Fruit fly (Drosophila melanogaster) whole organism, embryonic: ENCODE measurements around the gene CG15382.

Experiments used
- Adf1 ChIP-seq: fragments of 200-800 bp; sonication (Bioruptor generic); IDR thresholded peaks from 2 replicates; pipeline ENCODE4 v1.3.6; 2022; ENCODE audit warnings: missing biosample characterization, missing genetic modification characterization
- Atf-2 ChIP-seq: fragments of 200-800 bp; sonication (Bioruptor generic); optimal IDR thresholded peaks from 2 replicates; lab custom pipeline; 2016; ENCODE audit warnings: missing biosample characterization, missing genetic modification characterization
- CG13296 ChIP-seq: fragments of 200-800 bp; sonication (Bioruptor generic); optimal IDR thresholded peaks from 3 replicates; lab custom pipeline; 2018; ENCODE audit warnings: missing biosample characterization, mild to moderate bottlenecking, missing genetic modification characterization
- CG14050 ChIP-seq: fragments of 200-800 bp; sonication (Bioruptor generic); IDR thresholded peaks from 3 replicates; pipeline ENCODE4 v1.3.6; 2022; ENCODE audit warnings: missing biosample characterization, missing genetic modification characterization
- CG15601 ChIP-seq: fragments of 200-800 bp; sonication (Bioruptor generic); optimal IDR thresholded peaks from 3 replicates; lab custom pipeline; 2019; ENCODE audit warnings: missing biosample characterization, mild to moderate bottlenecking, missing genetic modification characterization, moderate library complexity
- CG16813 ChIP-seq: fragments of 200-800 bp; sonication (Bioruptor generic); IDR thresholded peaks from 3 replicates; pipeline ENCODE4 v1.3.6; 2022; ENCODE audit warnings: missing biosample characterization, missing genetic modification characterization; ENCODE audit not compliant: partially characterized antibody
- CG17361 ChIP-seq: fragments of 200-800 bp; sonication (Bioruptor generic); IDR thresholded peaks from 3 replicates; pipeline ENCODE4 v1.3.6; 2022; ENCODE audit warnings: missing biosample characterization, missing genetic modification characterization
- CG2202 ChIP-seq: fragments of 200-800 bp; sonication (Bioruptor generic); optimal IDR thresholded peaks from 2 replicates; lab custom pipeline; 2018; ENCODE audit warnings: missing biosample characterization, mild to moderate bottlenecking, missing genetic modification characterization
- CG33557 ChIP-seq: fragments of 200-800 bp; sonication (Bioruptor generic); optimal IDR thresholded peaks from 2 replicates; lab custom pipeline; 2019; ENCODE audit warnings: missing biosample characterization, mild to moderate bottlenecking, missing genetic modification characterization, moderate library complexity
- CG43689 ChIP-seq: fragments of 200-800 bp; sonication (Bioruptor generic); IDR thresholded peaks from 2 replicates; pipeline ENCODE4 v1.3.6; 2022; ENCODE audit warnings: missing biosample characterization, missing genetic modification characterization
- CG6683 ChIP-seq: fragments of 200-800 bp; sonication (Bioruptor generic); optimal IDR thresholded peaks from 2 replicates; lab custom pipeline; 2017; ENCODE audit warnings: missing biosample characterization, mild to moderate bottlenecking, missing genetic modification characterization, missing genetic modification reagents
- CG6854 ChIP-seq: fragments of 200-800 bp; sonication (Bioruptor generic); optimal IDR thresholded peaks from 3 replicates; lab custom pipeline; 2017; ENCODE audit warnings: missing biosample characterization, mild to moderate bottlenecking, missing genetic modification characterization
- CG7786 ChIP-seq: fragments of 200-800 bp; sonication (Bioruptor generic); optimal IDR thresholded peaks from 2 replicates; lab custom pipeline; 2016; ENCODE audit warnings: missing biosample characterization, missing genetic modification characterization
- CG7928 ChIP-seq: fragments of 200-800 bp; sonication (Bioruptor generic); optimal IDR thresholded peaks from 2 replicates; lab custom pipeline; 2017; ENCODE audit warnings: missing biosample characterization, mild to moderate bottlenecking, missing genetic modification characterization
- CG7987 ChIP-seq: fragments of 200-800 bp; sonication (Bioruptor generic); optimal IDR thresholded peaks from 2 replicates; lab custom pipeline; 2018; ENCODE audit warnings: missing biosample characterization, mild to moderate bottlenecking, missing genetic modification characterization, moderate library complexity
- CG9215 ChIP-seq: fragments of 200-800 bp; sonication (Bioruptor generic); IDR thresholded peaks from 2 replicates; pipeline ENCODE4 v1.3.6; 2022; ENCODE audit warnings: missing biosample characterization, missing genetic modification characterization
- CkIIα-i1 ChIP-seq: fragments of 200-800 bp; sonication (Bioruptor generic); IDR thresholded peaks from 2 replicates; pipeline ENCODE4 v1.3.6; 2022; ENCODE audit warnings: missing biosample characterization, missing genetic modification characterization
- D19A ChIP-seq: fragments of 200-800 bp; optimal IDR thresholded peaks from 3 replicates; lab custom pipeline; 2019; ENCODE audit warnings: missing biosample characterization, mild to moderate bottlenecking, missing genetic modification characterization, moderate library complexity
- Dad ChIP-seq: fragments of 200-800 bp; sonication (Bioruptor generic); optimal IDR thresholded peaks from 3 replicates; lab custom pipeline; 2016; ENCODE audit warnings: missing biosample characterization, missing genetic modification characterization
- Dref ChIP-seq: fragments of 200-800 bp; sonication (Bioruptor generic); IDR thresholded peaks from 2 replicates; pipeline ENCODE4 v1.3.6; 2022; ENCODE audit warnings: missing biosample characterization, missing genetic modification characterization
- E2f1 ChIP-seq: fragments of 200-800 bp; sonication (Bioruptor generic); IDR thresholded peaks from 2 replicates; pipeline ENCODE4 v1.3.6; 2022; ENCODE audit warnings: missing biosample characterization, missing genetic modification characterization
- Elba2 ChIP-seq: fragments of 200-800 bp; sonication (Bioruptor generic); optimal IDR thresholded peaks from 3 replicates; lab custom pipeline; 2016; ENCODE audit warnings: missing biosample characterization, missing genetic modification characterization
- Fer2 ChIP-seq: fragments of 200-800 bp; sonication (Bioruptor generic); optimal IDR thresholded peaks from 2 replicates; lab custom pipeline; 2018; ENCODE audit warnings: missing biosample characterization, mild to moderate bottlenecking, missing genetic modification characterization, moderate library complexity
- H2.0 ChIP-seq: fragments of 200-800 bp; sonication (Bioruptor generic); IDR thresholded peaks from 2 replicates; pipeline ENCODE4 v1.3.6; 2022; ENCODE audit warnings: missing biosample characterization, missing genetic modification characterization
- Hmr ChIP-seq: fragments of 200-800 bp; sonication (Bioruptor generic); optimal IDR thresholded peaks from 3 replicates; lab custom pipeline; 2017; ENCODE audit warnings: mild to moderate bottlenecking, missing biosample characterization, missing genetic modification reagents, missing genetic modification characterization
- Hr51 ChIP-seq, 2 experiments: fragments of 200-800 bp; sonication (Bioruptor generic); optimal IDR thresholded peaks; 2 replicates in 1 of 2; 3 replicates in 1 of 2; lab custom pipeline; 2016 to 2018; ENCODE audit warnings: missing biosample characterization in 2 of 2, missing genetic modification characterization in 2 of 2, mild to moderate bottlenecking in 1 of 2, moderate library complexity in 1 of 2
- MTF-1 ChIP-seq: fragments of 200-800 bp; sonication (Bioruptor generic); optimal IDR thresholded peaks from 2 replicates; lab custom pipeline; 2018; ENCODE audit warnings: missing biosample characterization, mild to moderate bottlenecking, missing genetic modification characterization, borderline replicate concordance
- Mad ChIP-seq: fragments of 200-800 bp; sonication (Bioruptor generic); optimal IDR thresholded peaks from 2 replicates; lab custom pipeline; 2016; ENCODE audit warnings: missing biosample characterization, missing genetic modification characterization
- Med ChIP-seq: fragments of 200-800 bp; sonication (Bioruptor generic); peaks from one replicate; lab custom pipeline; 2016; ENCODE audit warnings: missing biosample characterization, missing genetic modification characterization, mild to moderate bottlenecking, inconsistent platforms, moderate library complexity
- Myb ChIP-seq: fragments of 200-800 bp; sonication (Bioruptor generic); optimal IDR thresholded peaks from 2 replicates; lab custom pipeline; 2016; ENCODE audit warnings: missing biosample characterization, missing genetic modification characterization
- PHDP ChIP-seq: fragments of 200-800 bp; sonication (Bioruptor generic); optimal IDR thresholded peaks from 3 replicates; lab custom pipeline; 2018; ENCODE audit warnings: missing biosample characterization, mild to moderate bottlenecking, missing genetic modification characterization, moderate library complexity
- Sry-β ChIP-seq: fragments of 200-800 bp; sonication (Bioruptor generic); optimal IDR thresholded peaks from 2 replicates; lab custom pipeline; 2018; ENCODE audit warnings: missing biosample characterization, mild to moderate bottlenecking, missing genetic modification characterization, moderate library complexity
- Usf ChIP-seq: fragments of 200-800 bp; sonication (Bioruptor generic); optimal IDR thresholded peaks from 2 replicates; lab custom pipeline; 2017; ENCODE audit warnings: missing genotype, missing biosample characterization, missing genetic modification characterization
- amos ChIP-seq: fragments of 200-800 bp; sonication (Bioruptor generic); IDR thresholded peaks from 2 replicates; pipeline ENCODE4 v1.3.6; 2022; ENCODE audit warnings: missing biosample characterization, missing genetic modification characterization; ENCODE audit not compliant: partially characterized antibody
- aop ChIP-seq: fragments of 200-800 bp; sonication (Bioruptor generic); IDR thresholded peaks from 2 replicates; pipeline ENCODE4 v1.3.6; 2022; ENCODE audit warnings: missing biosample characterization, missing genetic modification characterization
- ara ChIP-seq: fragments of 200-800 bp; sonication (Bioruptor generic); IDR thresholded peaks from 2 replicates; pipeline ENCODE4 v1.3.6; 2022; ENCODE audit warnings: missing biosample characterization, missing genetic modification characterization
- bigmax ChIP-seq: fragments of 200-800 bp; sonication (Bioruptor generic); optimal IDR thresholded peaks from 2 replicates; lab custom pipeline; 2018; ENCODE audit warnings: missing biosample characterization, mild to moderate bottlenecking, missing genetic modification characterization
- cas ChIP-seq: fragments of 200-800 bp; sonication (Bioruptor generic); IDR thresholded peaks from 2 replicates; pipeline ENCODE4 v1.3.6; 2022; ENCODE audit warnings: missing biosample characterization, missing genetic modification characterization
- dimm ChIP-seq: fragments of 200-800 bp; sonication (Bioruptor generic); IDR thresholded peaks from 2 replicates; pipeline ENCODE4 v1.3.6; 2022; ENCODE audit warnings: missing biosample characterization, missing genetic modification characterization
- eve ChIP-seq, 2 experiments: fragments of >200 bp; optimal IDR thresholded peaks; 2 replicates each; lab custom pipeline; 2017; ENCODE audit warnings: missing biosample characterization in 2 of 2, missing genetic modification characterization in 2 of 2
- gfzf ChIP-seq: fragments of 200-800 bp; sonication (Bioruptor generic); optimal IDR thresholded peaks from 2 replicates; lab custom pipeline; 2016; ENCODE audit warnings: missing biosample characterization, mild to moderate bottlenecking, missing genetic modification characterization, moderate library complexity
- lmd ChIP-seq: fragments of 200-800 bp; sonication (Bioruptor generic); IDR thresholded peaks from 2 replicates; pipeline ENCODE4 v1.3.6; 2022; ENCODE audit warnings: missing biosample characterization, missing genetic modification characterization
- nmo ChIP-seq: fragments of 200-800 bp; sonication (Bioruptor generic); optimal IDR thresholded peaks from 2 replicates; lab custom pipeline; 2018; ENCODE audit warnings: missing biosample characterization, mild to moderate bottlenecking, missing genetic modification characterization, moderate library complexity
- nom ChIP-seq: fragments of 200-800 bp; sonication (Bioruptor generic); optimal IDR thresholded peaks from 2 replicates; lab custom pipeline; 2017; ENCODE audit warnings: missing biosample characterization, missing genetic modification characterization, mild to moderate bottlenecking, moderate library complexity, missing genetic modification reagents
- oc ChIP-seq: fragments of 200-800 bp; sonication (Bioruptor generic); optimal IDR thresholded peaks from 2 replicates; lab custom pipeline; 2018; ENCODE audit warnings: missing biosample characterization, mild to moderate bottlenecking, missing genetic modification characterization, moderate library complexity
- pita ChIP-seq: fragments of 200-800 bp; sonication (Bioruptor generic); optimal IDR thresholded peaks from 2 replicates; lab custom pipeline; 2017; ENCODE audit warnings: missing biosample characterization, mild to moderate bottlenecking, missing genetic modification characterization
- sim ChIP-seq: fragments of 200-800 bp; sonication (Bioruptor generic); IDR thresholded peaks from 2 replicates; pipeline ENCODE4 v1.3.6; 2022; ENCODE audit warnings: missing biosample characterization, missing genetic modification characterization
- sima ChIP-seq: fragments of 200-800 bp; sonication (Bioruptor generic); optimal IDR thresholded peaks from 2 replicates; lab custom pipeline; 2016; ENCODE audit warnings: missing biosample characterization, missing genetic modification characterization
- so ChIP-seq: fragments of 200-800 bp; sonication (Bioruptor generic); IDR thresholded peaks from 3 replicates; pipeline ENCODE4 v1.3.6; 2022; ENCODE audit warnings: missing biosample characterization, missing genetic modification characterization
- yki ChIP-seq: fragments of >200 bp; optimal IDR thresholded peaks from 3 replicates; lab custom pipeline; 2018

The CG15382 gene

dm6 chr2L:2164520-2165237 lies 9.1 kb downstream of the CG15382 start (continued):
- TF ChIP-seq H2.0 (GFP tag; lab: Robert Waterston, UW) = peak; percentile 44; the same call in 1 of the 2 replicates
- no peak for TF ChIP-seq Mad (GFP tag; lab: Kevin White, UChicago)
- no peak for TF ChIP-seq bigmax (GFP tag; lab: Kevin White, UChicago)
- no peak for TF ChIP-seq CG13296 (GFP tag; lab: Kevin White, UChicago)
- peak; percentile 38 for TF ChIP-seq Myb (GFP tag; lab: Kevin White, UChicago)
- no peak for TF ChIP-seq dimm (GFP tag; lab: Robert Waterston, UW)
- no peak for TF ChIP-seq CG6854 (GFP tag; lab: Kevin White, UChicago)
- TF ChIP-seq CkIIα-i1 (GFP tag; lab: Robert Waterston, UW) = no peak
- peak; percentile 81 for TF ChIP-seq Med
- TF ChIP-seq Adf1 (GFP tag; lab: Robert Waterston, UW) = no peak
- TF ChIP-seq CG6683 (GFP tag; lab: Kevin White, UChicago) = no peak
- peak; percentile 55 for TF ChIP-seq CG2202 (tag; lab: Kevin White, UChicago)
- no peak for TF ChIP-seq PHDP
- peak; percentile 26; the same call in 1 of the 2 replicates for TF ChIP-seq lmd
- TF ChIP-seq CG14050 = no peak
- TF ChIP-seq aop (GFP tag; lab: Robert Waterston, UW) = peak; percentile 89
- TF ChIP-seq Usf (GFP tag; lab: Kevin White, UChicago) = peak; percentile 69
- 0 out of 3 replicates have a peak, but pooled peaks have one; percentile 55 for TF ChIP-seq so (GFP tag; lab: Robert Waterston, UW)
- peak; percentile 95 for TF ChIP-seq nom (GFP tag; lab: Kevin White, UChicago)
- peak; percentile 62 for TF ChIP-seq Atf-2 (GFP tag; lab: Kevin White, UChicago)
- TF ChIP-seq E2f1 (GFP tag; lab: Robert Waterston, UW) = peak; percentile 43; the same call in 1 of the 2 replicates
- peak; percentile 73 for TF ChIP-seq D19A
- no peak for TF ChIP-seq Fer2 (tag; lab: Kevin White, UChicago)
- TF ChIP-seq nmo = peak; percentile 83
- TF ChIP-seq Elba2 (GFP tag; lab: Kevin White, UChicago) = peak; percentile 77
- peak; percentile 90 for TF ChIP-seq CG33557 (GFP tag; lab: Kevin White, UChicago)
- no peak for TF ChIP-seq MTF-1 (GFP tag; lab: Kevin White, UChicago)
- no peak for TF ChIP-seq yki
- peak in 1 of 2 experiments; percentile 76 for TF ChIP-seq eve (GFP tag; optimal IDR thresholded peaks at IDR 0.05; lab: Kevin White, UChicago)
- peak in 1 of 2 experiments; percentile 72 for TF ChIP-seq Hr51 (GFP tag; optimal IDR thresholded peaks at IDR 0.05; lab: Kevin White, UChicago)
- peak; percentile 80 for TF ChIP-seq CG17361
- TF ChIP-seq Sry-β (GFP tag; lab: Kevin White, UChicago) = peak; percentile 53
- no peak for TF ChIP-seq pita
- no peak for TF ChIP-seq CG7987 (GFP tag; lab: Kevin White, UChicago)
- TF ChIP-seq sim (GFP tag; lab: Robert Waterston, UW) = peak; percentile 59; the same call in 1 of the 2 replicates
- TF ChIP-seq amos (GFP tag; lab: Robert Waterston, UW) = no peak
- peak; percentile 92 for TF ChIP-seq ara (GFP tag; lab: Robert Waterston, UW)
- TF ChIP-seq CG7928 (GFP tag; lab: Kevin White, UChicago) = no peak
- peak; percentile 44 for TF ChIP-seq oc
- peak; percentile 72 for TF ChIP-seq CG15601
- TF ChIP-seq cas (GFP tag; lab: Robert Waterston, UW) = no peak
- no peak for TF ChIP-seq CG43689
- TF ChIP-seq CG9215 (GFP tag; lab: Robert Waterston, UW) = no peak
- no peak for TF ChIP-seq CG16813
- TF ChIP-seq CG7786 = peak; percentile 63
- no peak for TF ChIP-seq Hmr (GFP tag; lab: Kevin White, UChicago)
- TF ChIP-seq gfzf = no peak
- no peak for TF ChIP-seq Dad (GFP tag; lab: Kevin White, UChicago)
- no peak for TF ChIP-seq sima
- no peak for TF ChIP-seq Dref (GFP tag; lab: Robert Waterston, UW)
